Worm (Caenorhabditis elegans): ENCODE results near the gene F10G2.7.
"Not testable (repeated sequence)": the region's sequence is repeated elsewhere in the genome, so short reads cannot be mapped to it uniquely, and the experiment has no call there.

The F10G2.7 gene

DNA sequence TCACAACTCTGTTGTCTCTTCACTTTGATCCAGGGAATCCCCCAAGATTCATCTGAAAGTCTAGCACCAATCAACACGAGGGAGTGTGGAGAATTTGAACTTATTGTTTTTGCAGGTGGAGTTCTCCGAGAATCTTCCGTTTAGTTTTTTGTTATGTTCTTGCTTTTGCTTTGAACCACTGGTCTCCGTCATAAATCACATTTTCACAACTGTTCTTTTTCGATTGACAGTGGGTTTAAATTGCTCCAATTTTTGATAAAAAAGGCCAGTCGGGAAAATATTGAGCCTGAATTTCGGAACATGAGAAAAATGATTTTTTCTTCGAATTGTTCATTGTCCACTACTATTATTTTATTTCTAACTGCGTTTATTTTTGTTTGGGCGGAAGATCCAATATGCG is 15.2 kb downstream of the F10G2.7 start, which contains the start of gene F10G2.10:
F10G2.10 (plus strand) TSS at position 301 of the 400 bp plus-strand sequence.
- TF ChIP-seq ham-2 (GFP tag; optimal IDR thresholded peaks at IDR 0.05): no peak
- no peak for TF ChIP-seq ceh-39 (tag; optimal IDR thresholded peaks at IDR 0.05)
- no peak for TF ChIP-seq blmp-1 (tag; optimal IDR thresholded peaks at IDR 0.05)
- TF ChIP-seq drap-1 (GFP tag; optimal IDR thresholded peaks at IDR 0.05): no peak
- no peak for TF ChIP-seq unc-39 (tag; optimal IDR thresholded peaks at IDR 0.05)
- TF ChIP-seq unc-62 (GFP tag; optimal IDR thresholded peaks at IDR 0.05): no peak
- no peak for TF ChIP-seq ceh-43 (GFP tag; optimal IDR thresholded peaks at IDR 0.05)
- TF ChIP-seq elt-3 (tag; optimal IDR thresholded peaks at IDR 0.05): no peak
- TF ChIP-seq nhr-28 (tag; optimal IDR thresholded peaks at IDR 0.05): no peak
- TF ChIP-seq lin-32 (GFP tag; optimal IDR thresholded peaks at IDR 0.05): no peak
- TF ChIP-seq M03D4.4 (tag; optimal IDR thresholded peaks at IDR 0.05): no peak
- no peak for TF ChIP-seq sem-2 (GFP tag; optimal IDR thresholded peaks at IDR 0.05)
- TF ChIP-seq zip-8 (tag; optimal IDR thresholded peaks at IDR 0.05): no peak
- no peak for TF ChIP-seq ceh-83 (GFP tag; optimal IDR thresholded peaks at IDR 0.05)
- no peak for TF ChIP-seq tbx-8 (GFP tag; optimal IDR thresholded peaks at IDR 0.05)
- TF ChIP-seq elt-1 (tag; optimal IDR thresholded peaks at IDR 0.05; ENCODE audit: borderline replicate concordance, insufficient read depth): no peak
- no peak for TF ChIP-seq mep-1 (tag; optimal IDR thresholded peaks at IDR 0.05)
- TF ChIP-seq ces-1 (GFP tag; optimal IDR thresholded peaks at IDR 0.05): no peak
- no peak for TF ChIP-seq mab-5 (tag; optimal IDR thresholded peaks at IDR 0.05)

DNA sequence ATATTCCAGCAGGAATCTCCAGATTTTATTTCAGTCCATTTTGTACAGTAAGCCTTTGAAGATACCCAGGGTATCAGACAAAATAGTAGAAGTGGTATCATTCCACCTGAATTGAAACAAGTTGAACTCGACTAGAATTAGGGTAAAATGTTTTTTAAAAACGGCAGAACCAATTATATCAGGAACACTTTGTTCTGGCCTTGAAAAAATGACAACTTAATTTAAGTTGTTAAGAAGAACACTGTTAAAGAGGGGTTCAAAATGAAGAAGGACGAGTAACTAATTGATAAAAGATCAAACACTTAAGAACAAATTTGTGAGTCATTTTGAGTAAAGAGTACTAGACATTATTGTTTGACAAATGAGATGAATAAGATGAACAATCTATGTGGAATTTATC is 16.2 kb downstream of the F10G2.7 start, which contains the start of gene lmd-4:
lmd-4 (minus strand) TSS at position 101 of the 400 bp plus-strand sequence.
- TF ChIP-seq unc-62 (GFP tag; optimal IDR thresholded peaks at IDR 0.05) (no peak), nhr-237 (tag; optimal IDR thresholded peaks at IDR 0.05) (no peak), sem-2 (GFP tag; optimal IDR thresholded peaks at IDR 0.05) (no peak), elt-1 (tag; optimal IDR thresholded peaks at IDR 0.05; ENCODE audit: borderline replicate concordance, insufficient read depth) (no peak), tbx-8 (GFP tag; optimal IDR thresholded peaks at IDR 0.05) (no peak), ham-2 (GFP tag; optimal IDR thresholded peaks at IDR 0.05) (no peak), snpc-4 (tag; optimal IDR thresholded peaks at IDR 0.05) (no peak), cnd-1 (tag; optimal IDR thresholded peaks at IDR 0.05) (no peak), hlh-1 (tag; optimal IDR thresholded peaks at IDR 0.05) (no peak), sptf-1 (tag; optimal IDR thresholded peaks at IDR 0.05) (no peak), flh-1 (GFP tag; optimal IDR thresholded peaks at IDR 0.05) (no peak), pha-4 (tag; optimal IDR thresholded peaks at IDR 0.05) (no peak), ztf-11 (tag; optimal IDR thresholded peaks at IDR 0.05) (no peak), lin-32 (GFP tag; optimal IDR thresholded peaks at IDR 0.05) (no peak), nhr-76 (tag; optimal IDR thresholded peaks at IDR 0.05) (no peak), nhr-12 (tag; optimal IDR thresholded peaks at IDR 0.05) (no peak), zip-8 (tag; optimal IDR thresholded peaks at IDR 0.05) (no peak), unc-120 (tag; optimal IDR thresholded peaks at IDR 0.05; ENCODE audit: poor library complexity, severe bottlenecking) (no peak), M03D4.4 (tag; optimal IDR thresholded peaks at IDR 0.05) (no peak)

DNA sequence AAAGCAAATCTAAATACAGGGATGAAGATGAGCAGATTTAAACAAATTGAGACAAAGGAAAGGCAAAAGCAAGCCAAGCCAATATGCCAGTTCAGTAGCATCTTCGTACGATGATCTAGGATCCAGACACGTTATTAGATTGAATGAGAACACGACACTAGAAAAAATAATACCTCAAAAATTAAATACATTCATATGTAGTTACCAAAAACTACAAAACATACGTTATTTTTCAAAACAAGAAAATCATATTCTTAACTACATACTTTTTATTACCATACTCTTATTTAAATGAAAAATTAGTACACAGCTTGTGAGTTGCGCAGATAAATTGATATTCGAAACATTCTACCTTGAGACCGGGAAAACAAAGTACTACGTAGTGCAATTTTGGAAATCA is 23.9 kb downstream of the F10G2.7 start, which contains the start of gene srx-6:
srx-6 (minus strand) TSS at position 101 of the 400 bp plus-strand sequence.
- TF ChIP-seq ham-2 (GFP tag; optimal IDR thresholded peaks at IDR 0.05): no peak
- no peak for TF ChIP-seq ceh-39 (tag; optimal IDR thresholded peaks at IDR 0.05)
- TF ChIP-seq blmp-1 (tag; optimal IDR thresholded peaks at IDR 0.05): no peak
- no peak for TF ChIP-seq tbx-8 (GFP tag; optimal IDR thresholded peaks at IDR 0.05)
- TF ChIP-seq ztf-11 (tag; optimal IDR thresholded peaks at IDR 0.05): no peak
- TF ChIP-seq ces-1 (GFP tag; optimal IDR thresholded peaks at IDR 0.05): no peak
- no peak for TF ChIP-seq elt-1 (tag; optimal IDR thresholded peaks at IDR 0.05; ENCODE audit: borderline replicate concordance, insufficient read depth)
- no peak for TF ChIP-seq bed-3 (GFP tag; optimal IDR thresholded peaks at IDR 0.05)
- no peak for TF ChIP-seq mab-5 (tag; optimal IDR thresholded peaks at IDR 0.05)
- TF ChIP-seq nhr-76 (tag; optimal IDR thresholded peaks at IDR 0.05): no peak

DNA sequence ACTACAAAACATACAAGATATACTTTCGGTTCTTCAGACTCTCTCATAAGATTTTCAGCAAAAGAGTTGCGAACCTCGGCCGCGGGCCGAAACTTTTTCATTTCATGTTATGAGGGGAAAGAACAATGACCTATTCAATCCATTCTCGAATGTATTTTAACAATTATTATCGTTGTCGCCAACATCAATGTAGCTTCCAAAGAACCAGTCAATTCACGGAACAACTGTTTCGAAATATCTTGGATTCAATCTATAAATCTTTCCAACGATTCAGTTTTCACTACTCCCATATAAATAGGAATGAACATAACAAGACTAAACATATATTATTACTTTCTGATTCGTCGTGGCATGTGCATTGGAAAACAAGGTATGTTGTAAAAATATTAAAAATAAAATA is 30.0 kb downstream of the F10G2.7 start, which contains the start of gene F07G11.1:
F07G11.1 (plus strand) TSS at position 301 of the 400 bp plus-strand sequence.
- TF ChIP-seq drap-1 (GFP tag; optimal IDR thresholded peaks at IDR 0.05) (no peak), ces-1 (GFP tag; optimal IDR thresholded peaks at IDR 0.05) (no peak)

DNA sequence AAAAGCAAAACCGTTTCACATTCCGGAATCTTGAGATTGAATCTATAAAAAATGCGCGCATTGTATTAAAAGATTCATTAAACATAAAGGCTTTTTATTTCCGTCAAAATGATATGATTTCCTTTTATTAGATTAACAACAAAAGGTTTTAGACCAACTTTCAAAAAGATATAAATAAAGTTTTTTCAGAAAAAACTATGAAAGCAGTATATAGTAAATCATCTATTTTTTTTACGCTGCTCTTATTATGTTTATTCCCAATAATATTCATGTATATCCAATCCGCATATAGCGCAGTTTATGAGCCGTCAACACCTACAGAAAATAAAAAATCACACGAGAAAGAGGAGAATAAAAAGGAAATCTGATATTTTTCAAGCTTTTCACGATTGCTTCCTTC is 32.6 kb downstream of the F10G2.7 start, which contains the start of gene F07G11.2:
F07G11.2 (plus strand) TSS at position 301 of the 400 bp plus-strand sequence.
- not testable (repeated sequence) for TF ChIP-seq ces-1, ceh-83, flh-1 (GFP tag; optimal IDR thresholded peaks at IDR 0.05)
